Fruit fly (Drosophila melanogaster) S2 (cell line): Measurements from ENCODE around the gene ocn.

Source experiments
- CG8478 ChIP-seq: fragments of >200 bp; optimal IDR thresholded peaks from 2 replicates; lab custom pipeline; 2018
- CTCF ChIP-seq, 2 experiments: fragments of >200 bp; optimal IDR thresholded peaks; 2 replicates each; lab custom pipeline; 2018

dm6 chr3R:30043139-30043744 is 5.7 kb upstream of the ocn start, which contains the start of gene Sry-delta:
- peak; percentile 10 to 34 for TF ChIP-seq CTCF (optimal IDR thresholded peaks at IDR 0.05; lab: Kevin White, UChicago)
- TF ChIP-seq CG8478 (lab: Kevin White, UChicago): no peak
